Worm (Caenorhabditis elegans) whole organism, L4 larva: ENCODE measurements around the gene ugt-47.

Source experiments
- ama-1 ChIP-seq: fragments of 150-350 bp; optimal IDR thresholded peaks from 2 replicates; lab custom pipeline; 2014; ENCODE audit warnings: inconsistent platforms, mixed read lengths
- ctbp-1 ChIP-seq: fragments of 200-800 bp; sonication (Bioruptor generic); IDR thresholded peaks from 2 replicates; pipeline ENCODE4 v1.3.6; 2022; ENCODE audit warnings: missing genetic modification reagents, missing genetic modification characterization, missing compliant biosample characterization
- daf-12 ChIP-seq: fragments of 150-350 bp; optimal IDR thresholded peaks from 2 replicates; lab custom pipeline; 2014; ENCODE audit warnings: missing biosample characterization, missing genetic modification reagents, missing genetic modification characterization
- dpl-1 ChIP-seq: fragments of 150-350 bp; optimal IDR thresholded peaks from 2 replicates; lab custom pipeline; 2014; ENCODE audit warnings: missing biosample characterization, missing genetic modification reagents, missing genetic modification characterization
- fos-1 ChIP-seq: fragments of 150-350 bp; optimal IDR thresholded peaks from 2 replicates; lab custom pipeline; 2014; ENCODE audit warnings: missing biosample characterization, missing genetic modification characterization
- nhr-76 ChIP-seq: fragments of 150-350 bp; optimal IDR thresholded peaks from 2 replicates; lab custom pipeline; 2014; ENCODE audit warnings: missing biosample characterization, missing genetic modification characterization
- skn-1 ChIP-seq: fragments of 150-350 bp; optimal IDR thresholded peaks from 2 replicates; lab custom pipeline; 2014; ENCODE audit warnings: missing biosample characterization, missing genetic modification characterization
- unc-62 ChIP-seq, 3 experiments: fragments of 150-350 bp in 1 of 3; sonication (generic microtip); optimal IDR thresholded peaks in 2 of 3; peaks in 1 of 3; 1 replicate in 1 of 3; 2 replicates in 2 of 3; lab custom pipeline; 2014 to 2017; ENCODE audit warnings: missing biosample characterization in 3 of 3, missing genetic modification characterization in 3 of 3, missing genetic modification reagents in 3 of 3, missing genotype in 1 of 3
- zip-2 ChIP-seq: fragments of 150-350 bp; optimal IDR thresholded peaks from 2 replicates; lab custom pipeline; 2014; ENCODE audit warnings: missing biosample characterization, missing genetic modification characterization
- ztf-11 ChIP-seq: fragments of 150-350 bp; optimal IDR thresholded peaks from 2 replicates; lab custom pipeline; 2014; ENCODE audit warnings: missing biosample characterization, missing genetic modification characterization

DNA sequence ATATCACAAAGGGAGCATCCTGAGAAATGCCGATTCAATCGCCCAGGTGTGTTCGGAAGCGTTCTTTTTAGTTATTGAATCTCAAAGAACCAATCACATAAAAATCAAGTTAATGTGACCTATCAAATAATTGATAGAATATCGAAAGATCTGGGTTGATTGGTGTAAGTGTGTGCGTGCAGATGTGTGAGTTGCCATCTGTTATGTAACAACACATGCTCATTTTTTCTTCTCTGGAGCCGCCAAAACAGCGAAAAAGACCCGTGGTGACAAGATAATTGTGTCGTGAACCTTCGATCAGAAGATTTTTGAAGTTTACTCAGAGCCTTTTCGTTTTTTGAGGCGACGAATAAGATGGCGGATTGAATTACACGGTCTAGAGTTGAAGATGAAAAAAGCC lies 48.4 kb upstream of the ugt-47 start:
- TF ChIP-seq zip-2, result no peak
- TF ChIP-seq dpl-1, result no peak
- TF ChIP-seq ama-1 (lab: Kevin White, UChicago), result no peak
- peak in 1 of 2 experiments; percentile 19 for TF ChIP-seq unc-62 (GFP tag; optimal IDR thresholded peaks at IDR 0.05 in 1 of 2; lab: Kevin White, UChicago)
- TF ChIP-seq unc-62 (tag; optimal IDR thresholded peaks at IDR 0.05; lab: Kevin White, UChicago), result no peak
- no peak for TF ChIP-seq ztf-11 (tag; lab: Kevin White, UChicago)
- TF ChIP-seq daf-12 (tag; lab: Kevin White, UChicago), result no peak
- TF ChIP-seq skn-1 (tag; lab: Kevin White, UChicago), result no peak
- no peak for TF ChIP-seq nhr-76
- no peak for TF ChIP-seq fos-1 (tag; lab: Kevin White, UChicago)
- TF ChIP-seq ctbp-1 (GFP tag; lab: Robert Waterston, UW), result no peak
